Worm (Caenorhabditis elegans) whole organism, midembryonic: ENCODE results near the gene syf-2.

Experiments used
- cog-1 ChIP-seq: sonication (generic microtip); optimal IDR thresholded peaks from 2 replicates; lab custom pipeline; 2016; ENCODE audit warnings: missing genetic modification characterization, missing compliant biosample characterization
- flt-1 ChIP-seq: fragments of 200-800 bp; sonication (Bioruptor generic); IDR thresholded peaks from 2 replicates; pipeline ENCODE4 v1.3.6; 2022; ENCODE audit warnings: missing genetic modification characterization, missing compliant biosample characterization
- klf-2 ChIP-seq: fragments of 200-800 bp; sonication (Bioruptor generic); conservative IDR thresholded peaks from 2 replicates; pipeline ENCODE4 v1.3.6; 2022; ENCODE audit warnings: missing genetic modification reagents, missing genetic modification characterization, missing compliant biosample characterization
- med-1 ChIP-seq: sonication (generic microtip); optimal IDR thresholded peaks from 2 replicates; lab custom pipeline; 2017; ENCODE audit warnings: missing genetic modification characterization, mild to moderate bottlenecking, missing compliant biosample characterization, antibody characterized with exemption, missing genetic modification reagents; ENCODE audit not compliant: insufficient read depth
- ref-1 ChIP-seq: fragments of 200-800 bp; sonication (Bioruptor generic); conservative IDR thresholded peaks from 2 replicates; pipeline ENCODE4 v1.3.6; 2022; ENCODE audit warnings: missing genetic modification reagents, missing genetic modification characterization, missing compliant biosample characterization
- tab-1 ChIP-seq: fragments of 200-800 bp; sonication (Bioruptor generic); IDR thresholded peaks from 2 replicates; pipeline ENCODE4 v1.3.6; 2022; ENCODE audit warnings: missing genetic modification characterization, missing compliant biosample characterization
- ztf-23 ChIP-seq: fragments of 200-800 bp; sonication (Bioruptor generic); IDR thresholded peaks from 2 replicates; pipeline ENCODE4 v1.3.6; 2022; ENCODE audit warnings: missing genetic modification reagents, missing genetic modification characterization, missing compliant biosample characterization
- ztf-29 ChIP-seq: fragments of 200-800 bp; sonication (Bioruptor generic); IDR thresholded peaks from 2 replicates; pipeline ENCODE4 v1.3.6; 2022; ENCODE audit warnings: missing genetic modification reagents, missing genetic modification characterization, missing compliant biosample characterization

DNA sequence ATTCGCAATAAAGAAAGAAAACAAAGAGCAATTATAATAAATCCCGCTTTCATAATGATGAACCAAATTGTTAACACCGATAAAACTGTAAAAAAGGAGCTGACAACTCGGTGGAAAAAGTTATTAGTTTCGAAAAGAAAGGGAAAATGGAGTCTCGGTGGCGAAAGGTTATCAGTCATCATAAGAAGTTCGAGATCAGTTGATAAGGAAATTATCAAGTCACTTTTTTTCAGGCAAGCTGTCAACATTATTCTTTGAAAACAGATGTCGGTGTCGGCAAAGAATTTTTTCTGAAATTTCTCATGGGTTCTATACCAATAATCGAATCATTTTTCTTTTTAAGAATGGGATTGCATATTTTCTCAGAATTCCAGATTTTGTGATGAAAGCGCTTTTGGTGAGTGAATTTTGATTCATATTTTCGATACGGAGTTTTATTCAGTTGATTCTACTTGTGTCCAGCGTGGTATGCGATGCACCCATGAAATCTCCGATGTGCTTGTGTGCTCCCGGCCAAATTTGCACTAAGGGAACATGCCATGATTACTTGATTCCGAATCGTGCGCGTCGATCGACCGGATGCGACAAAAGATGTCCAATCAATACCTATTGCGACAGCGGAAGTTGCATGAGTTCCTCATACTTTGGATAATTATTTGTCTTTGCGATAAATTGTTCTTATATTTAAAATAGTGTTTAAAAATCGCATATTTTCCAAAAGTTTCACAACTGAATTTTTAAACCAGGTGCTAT is 26.6 kb upstream of the syf-2 start, which contains the start of the genes F37C12.21 and F37C12.10:
- TF ChIP-seq flt-1 (no peak), ztf-29 (GFP tag; lab: Robert Waterston, UW) (no peak), ref-1 (GFP tag; lab: Robert Waterston, UW) (no peak), ztf-23 (GFP tag; lab: Robert Waterston, UW) (no peak), klf-2 (GFP tag; lab: Robert Waterston, UW) (no peak), cog-1 (tag; lab: Kevin White, UChicago) (no peak), tab-1 (GFP tag; lab: Robert Waterston, UW) (no peak), med-1 (no peak)
